Worm (Caenorhabditis elegans): ENCODE measurements around the gene M163.21.

DNA sequence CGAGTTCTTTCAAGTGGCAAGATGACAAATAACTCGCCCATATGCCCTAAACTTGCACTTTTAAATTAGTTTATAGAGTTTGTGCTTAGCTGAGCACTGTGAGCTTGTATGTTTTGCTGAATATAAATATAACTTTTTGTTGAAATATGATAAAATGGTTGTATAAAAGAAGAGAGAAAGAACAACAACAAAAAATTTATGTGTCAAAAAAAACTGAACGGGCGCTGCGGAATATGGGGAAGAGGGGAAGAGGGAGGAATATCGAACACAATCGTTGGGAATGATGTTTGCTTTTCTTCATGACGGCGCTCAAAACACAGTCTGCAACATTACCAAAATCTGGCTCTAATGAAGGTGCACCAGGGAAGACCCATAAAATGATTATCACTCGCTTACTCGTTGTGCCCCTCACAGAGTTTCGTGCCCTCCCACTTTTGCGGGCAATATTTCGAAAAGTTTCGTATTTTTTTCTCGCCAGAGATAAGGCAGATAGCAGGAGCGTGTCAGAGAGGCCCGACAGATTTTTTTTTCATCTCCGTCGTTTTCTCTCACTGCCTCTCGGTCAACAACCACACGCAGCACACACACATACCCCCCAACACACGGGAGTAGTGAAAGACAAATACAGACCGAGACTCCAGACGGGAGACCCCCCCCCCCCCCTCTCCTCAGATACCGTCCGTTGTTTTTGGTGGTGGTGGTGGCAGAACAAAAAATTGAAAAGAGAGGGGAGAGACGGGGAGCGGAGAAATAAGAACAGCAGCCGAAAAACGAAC lies 39.1 kb downstream of the M163.21 start:
- TF ChIP-seq cog-1 (tag; optimal IDR thresholded peaks at IDR 0.05) (no peak), ztf-23 (GFP tag; IDR thresholded peaks at IDR 0.05) (no peak), T22C8.4 (GFP tag; IDR thresholded peaks at IDR 0.05) (no peak), med-1 (GFP tag; optimal IDR thresholded peaks at IDR 0.05; ENCODE audit: insufficient read depth) (no peak), tab-1 (GFP tag; IDR thresholded peaks at IDR 0.05) (no peak), ref-1 (GFP tag; conservative IDR thresholded peaks at IDR 0.05) (no peak)
